Fruit fly (Drosophila melanogaster): ENCODE measurements around the gene CG15408.

DNA sequence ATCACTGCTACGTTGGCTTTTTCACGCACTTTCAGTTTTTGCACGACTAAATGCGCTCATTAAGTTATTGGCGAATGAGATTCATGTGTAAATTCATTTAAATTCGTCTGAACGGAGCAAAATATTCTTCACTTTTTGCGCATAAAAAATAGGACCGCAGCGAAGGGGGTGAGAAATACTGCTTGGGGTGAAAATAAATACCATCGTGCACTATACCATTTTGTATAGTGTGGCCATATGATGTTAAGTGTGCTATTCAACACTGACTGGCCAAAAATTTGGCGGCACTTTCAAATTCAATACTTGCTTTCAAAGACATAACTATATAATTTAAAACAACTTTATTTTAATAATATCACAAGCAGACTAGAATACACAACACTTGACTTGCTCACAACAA is 40.6 kb downstream of the CG15408 start, which contains the start of gene GramD1B:
- TF ChIP-seq psq (optimal IDR thresholded peaks at IDR 0.05) = no peak
- no peak for TF ChIP-seq Myc (optimal IDR thresholded peaks at IDR 0.05)
- no peak for TF ChIP-seq ttk (optimal IDR thresholded peaks at IDR 0.05)
